Fruit fly (Drosophila melanogaster) whole organism: ENCODE results near the gene ppk31.
A peak's percentile ranks its signal among the peaks of the same experiment; 100 is the strongest.

ENCODE experiments used
- CG8478 ChIP-seq: fragments of >200 bp; optimal IDR thresholded peaks from 2 replicates; lab custom pipeline; 2018; ENCODE audit warnings: inconsistent platforms
- Dll ChIP-seq: fragments of >200 bp; optimal IDR thresholded peaks from 2 replicates; lab custom pipeline; 2017
- EcR ChIP-seq, 2 experiments: fragments of >200 bp; optimal IDR thresholded peaks; 2 replicates each; lab custom pipeline; 2017; ENCODE audit warnings: missing biosample characterization in 2 of 2, missing genetic modification characterization in 2 of 2, missing genetic modification reagents in 2 of 2
- pan ChIP-seq: fragments of >200 bp; optimal IDR thresholded peaks from 2 replicates; lab custom pipeline; 2017
- psq ChIP-seq: fragments of >200 bp; optimal IDR thresholded peaks from 2 replicates; lab custom pipeline; 2017
- usp ChIP-seq: fragments of >200 bp; optimal IDR thresholded peaks from 2 replicates; lab custom pipeline; 2017; ENCODE audit warnings: missing biosample characterization, missing genetic modification characterization, mixed read lengths

Gene ppk31

dm6 chr3R:27185933-27186571, 23.1 kb downstream of the ppk31 start:
- no peak for TF ChIP-seq psq
- TF ChIP-seq EcR (GFP tag; optimal IDR thresholded peaks at IDR 0.05; lab: Kevin White, UChicago) = no peak
- no peak for TF ChIP-seq Dll
- no peak for TF ChIP-seq pan (lab: Kevin White, UChicago)
- TF ChIP-seq CG8478 (lab: Kevin White, UChicago) = no peak
- TF ChIP-seq usp (GFP tag; lab: Kevin White, UChicago) = no peak

dm6 chr3R:27186849-27187248, 23.9 kb downstream of the ppk31 start:
- TF ChIP-seq Dll (no peak), psq (no peak), EcR (GFP tag; optimal IDR thresholded peaks at IDR 0.05; lab: Kevin White, UChicago) (no peak), usp (GFP tag; lab: Kevin White, UChicago) (no peak), CG8478 (lab: Kevin White, UChicago) (no peak), pan (lab: Kevin White, UChicago) (no peak)

- no peak for TF ChIP-seq psq
- TF ChIP-seq EcR (GFP tag; optimal IDR thresholded peaks at IDR 0.05; lab: Kevin White, UChicago) = no peak
- TF ChIP-seq Dll = no peak
- no peak for TF ChIP-seq pan (lab: Kevin White, UChicago)
- TF ChIP-seq CG8478 (lab: Kevin White, UChicago) = no peak
- no peak for TF ChIP-seq usp (GFP tag; lab: Kevin White, UChicago)
Observed at dm6 chr3R:27193079-27193478, 30.2 kb downstream of the ppk31 start.

dm6 chr3R:27194106-27194505, 31.2 kb downstream of the ppk31 start, which contains the start of gene Ser:
Gene Ser (minus strand): TSS chr3R:27194267.
- TF ChIP-seq usp (GFP tag; lab: Kevin White, UChicago) = no peak
- peak; percentile 30 for TF ChIP-seq Dll
- no peak for TF ChIP-seq CG8478 (lab: Kevin White, UChicago)

- TF ChIP-seq pan (lab: Kevin White, UChicago) = no peak
- no peak for TF ChIP-seq Dll
- no peak for TF ChIP-seq CG8478 (lab: Kevin White, UChicago)
- no peak for TF ChIP-seq EcR (GFP tag; optimal IDR thresholded peaks at IDR 0.05; lab: Kevin White, UChicago)
- TF ChIP-seq psq = no peak
Observed at dm6 chr3R:27196866-27197265, 33.9 kb downstream of the ppk31 start.

- TF ChIP-seq EcR (GFP tag; optimal IDR thresholded peaks at IDR 0.05; lab: Kevin White, UChicago) = no peak
Observed at dm6 chr3R:27197581-27197980, 34.7 kb downstream of the ppk31 start.

dm6 chr3R:27198883-27199780, 36.2 kb downstream of the ppk31 start:
- TF ChIP-seq usp (GFP tag; lab: Kevin White, UChicago) (no peak), pan (lab: Kevin White, UChicago) (no peak)

dm6 chr3R:27201538-27202281, 38.8 kb downstream of the ppk31 start:
- TF ChIP-seq usp (GFP tag; lab: Kevin White, UChicago) (no peak), pan (lab: Kevin White, UChicago) (no peak), Dll (peak; percentile 41), psq (no peak)

dm6 chr3R:27202330-27202729, 39.4 kb downstream of the ppk31 start:
- no peak for TF ChIP-seq psq
- no peak for TF ChIP-seq EcR (GFP tag; optimal IDR thresholded peaks at IDR 0.05; lab: Kevin White, UChicago)
- TF ChIP-seq CG8478 (lab: Kevin White, UChicago) = no peak
- no peak for TF ChIP-seq pan (lab: Kevin White, UChicago)
- TF ChIP-seq usp (GFP tag; lab: Kevin White, UChicago) = no peak
- no peak for TF ChIP-seq Dll

- TF ChIP-seq usp (GFP tag; lab: Kevin White, UChicago) = no peak
- TF ChIP-seq CG8478 (lab: Kevin White, UChicago) = no peak
- no peak for TF ChIP-seq Dll
- TF ChIP-seq EcR (GFP tag; optimal IDR thresholded peaks at IDR 0.05; lab: Kevin White, UChicago) = no peak
- no peak for TF ChIP-seq pan (lab: Kevin White, UChicago)
- no peak for TF ChIP-seq psq
Observed at dm6 chr3R:27203856-27204255, 40.9 kb downstream of the ppk31 start.

dm6 chr3R:27204694-27205414, 41.9 kb downstream of the ppk31 start:
- TF ChIP-seq CG8478 (lab: Kevin White, UChicago) = no peak
- TF ChIP-seq EcR (GFP tag; optimal IDR thresholded peaks at IDR 0.05; lab: Kevin White, UChicago) = no peak
- no peak for TF ChIP-seq psq
- TF ChIP-seq usp (GFP tag; lab: Kevin White, UChicago) = no peak
- no peak for TF ChIP-seq pan (lab: Kevin White, UChicago)
- no peak for TF ChIP-seq Dll
